Worm (Caenorhabditis elegans): ENCODE data around the gene dod-17.

ce11 chrIV:12942633-12943032 lies 33.5 kb upstream of the dod-17 start, which contains the start of gene dct-19:
- no peak for TF ChIP-seq dpl-1 (GFP tag; optimal IDR thresholded peaks at IDR 0.05)
- no peak for TF ChIP-seq nhr-90 (tag; optimal IDR thresholded peaks at IDR 0.05)
- no peak for TF ChIP-seq snpc-4 (GFP tag; optimal IDR thresholded peaks at IDR 0.05)
- TF ChIP-seq snpc-4 (tag; optimal IDR thresholded peaks at IDR 0.05) = no peak
- no peak for TF ChIP-seq akir-1 (GFP tag; optimal IDR thresholded peaks at IDR 0.05)
- TF ChIP-seq unc-62 (GFP tag; optimal IDR thresholded peaks at IDR 0.05) = no peak
- TF ChIP-seq B0019.2 (GFP tag; conservative IDR thresholded peaks at IDR 0.05) = no peak

Data from whole organism, young adult.